Worm (Caenorhabditis elegans) whole organism, early embryonic: Measurements from ENCODE around the gene Y49E10.29.

Experiments
- B0310.2 ChIP-seq: sonication (generic microtip); optimal IDR thresholded peaks from 2 replicates; lab custom pipeline; 2016; ENCODE audit warnings: mild to moderate bottlenecking, missing genetic modification characterization, missing compliant biosample characterization
- ama-1 ChIP-seq: fragments of 150-350 bp; optimal IDR thresholded peaks from 2 replicates; lab custom pipeline; 2014
- ceh-13 ChIP-seq: fragments of 200-800 bp; sonication (Bioruptor generic); optimal IDR thresholded peaks from 2 replicates; lab custom pipeline; 2018; ENCODE audit warnings: mild to moderate bottlenecking, missing genetic modification characterization, missing compliant biosample characterization
- ceh-36 ChIP-seq: sonication (generic microtip); optimal IDR thresholded peaks from 2 replicates; lab custom pipeline; 2016; ENCODE audit warnings: missing genetic modification characterization, inconsistent platforms, missing compliant biosample characterization
- ets-7 ChIP-seq: sonication (generic microtip); optimal IDR thresholded peaks from 2 replicates; lab custom pipeline; 2016; ENCODE audit warnings: missing genotype, missing genetic modification characterization, missing compliant biosample characterization
- flt-1 ChIP-seq: fragments of 200-800 bp; sonication (Bioruptor generic); IDR thresholded peaks from 2 replicates; pipeline ENCODE4 v1.3.6; 2022; ENCODE audit warnings: missing genetic modification characterization, missing compliant biosample characterization
- hmbx-1 ChIP-seq: sonication (generic microtip); optimal IDR thresholded peaks from 2 replicates; lab custom pipeline; 2016; ENCODE audit warnings: mild to moderate bottlenecking, missing genetic modification characterization, missing compliant biosample characterization
- hnd-1 ChIP-seq: sonication (generic microtip); optimal IDR thresholded peaks from 2 replicates; lab custom pipeline; 2016; ENCODE audit warnings: missing genetic modification characterization, missing compliant biosample characterization
- scrt-1 ChIP-seq: fragments of 200-800 bp; sonication (Bioruptor generic); IDR thresholded peaks from 2 replicates; pipeline ENCODE4 v1.3.6; 2022; ENCODE audit warnings: missing genetic modification characterization, missing compliant biosample characterization
- sea-1 ChIP-seq: fragments of 200-800 bp; sonication (Bioruptor generic); conservative IDR thresholded peaks from 2 replicates; pipeline ENCODE4 v1.3.6; 2022; ENCODE audit warnings: missing genetic modification characterization, missing compliant biosample characterization
- tbx-11 ChIP-seq: fragments of 200-800 bp; sonication (Bioruptor generic); IDR thresholded peaks from 2 replicates; pipeline ENCODE4 v1.3.6; 2022; ENCODE audit warnings: missing genetic modification characterization, missing compliant biosample characterization

ce11 chrIII:12510505-12510904 lies 41.5 kb downstream of the Y49E10.29 start:
- TF ChIP-seq hnd-1: no peak
- no peak for TF ChIP-seq flt-1 (GFP tag; lab: Robert Waterston, UW)
- TF ChIP-seq hmbx-1 (tag; lab: Kevin White, UChicago): no peak
- no peak for TF ChIP-seq ama-1
- TF ChIP-seq ets-7 (tag; lab: Kevin White, UChicago): no peak
- no peak for TF ChIP-seq ceh-13 (GFP tag; lab: Kevin White, UChicago)
- TF ChIP-seq sea-1 (GFP tag; lab: Robert Waterston, UW): no peak
- no peak for TF ChIP-seq ceh-36 (tag; lab: Kevin White, UChicago)
- TF ChIP-seq scrt-1 (GFP tag; lab: Robert Waterston, UW): no peak
- no peak for TF ChIP-seq B0310.2
- no peak for TF ChIP-seq tbx-11
